Worm (Caenorhabditis elegans) whole organism, L4 larva: ENCODE measurements around the gene H20E11.1.

Experiments
- F37D6.2 ChIP-seq: sonication (generic microtip); optimal IDR thresholded peaks from 2 replicates; lab custom pipeline; 2016; ENCODE audit warnings: mild to moderate bottlenecking, missing genetic modification characterization, missing compliant biosample characterization
- F44E2.7 ChIP-seq: fragments of 200-800 bp; sonication (Bioruptor generic); IDR thresholded peaks from 2 replicates; pipeline ENCODE4 v2.1.2; 2022; ENCODE audit warnings: missing genetic modification characterization, missing compliant biosample characterization
- T20F7.1 ChIP-seq: fragments of 200-800 bp; sonication (Bioruptor generic); optimal IDR thresholded peaks from 2 replicates; lab custom pipeline; 2018; ENCODE audit warnings: mild to moderate bottlenecking, missing genetic modification characterization, missing compliant biosample characterization
- T26A8.4 ChIP-seq: fragments of 200-800 bp; sonication (Bioruptor generic); IDR thresholded peaks from 2 replicates; pipeline ENCODE4 v1.3.6; 2022; ENCODE audit warnings: missing genetic modification characterization, missing compliant biosample characterization
- ZK546.5 ChIP-seq, 2 experiments: sonication (generic microtip); optimal IDR thresholded peaks; 2 replicates each; lab custom pipeline; 2017; ENCODE audit warnings: missing biosample characterization in 2 of 2, missing genetic modification characterization in 2 of 2
- aha-1 ChIP-seq: fragments of 150-350 bp; peaks from one replicate; lab custom pipeline; 2014; ENCODE audit warnings: missing biosample characterization, missing genetic modification characterization
- ama-1 ChIP-seq: fragments of 150-350 bp; optimal IDR thresholded peaks from 2 replicates; lab custom pipeline; 2014; ENCODE audit warnings: inconsistent platforms, mixed read lengths
- arid-1 ChIP-seq: fragments of 200-800 bp; sonication (Bioruptor generic); conservative IDR thresholded peaks from 2 replicates; pipeline ENCODE4 v1.3.6; 2022; ENCODE audit warnings: missing genetic modification reagents, missing genetic modification characterization, missing compliant biosample characterization
- ceh-20 ChIP-seq: fragments of 200-800 bp; sonication (Bioruptor generic); IDR thresholded peaks from 2 replicates; pipeline ENCODE4 v1.3.6; 2022; ENCODE audit warnings: missing genetic modification reagents, missing genetic modification characterization, missing compliant biosample characterization
- ceh-82 ChIP-seq: sonication (generic microtip); optimal IDR thresholded peaks from 2 replicates; lab custom pipeline; 2017; ENCODE audit warnings: missing biosample characterization, missing genetic modification characterization
- ctbp-1 ChIP-seq: fragments of 200-800 bp; sonication (Bioruptor generic); IDR thresholded peaks from 2 replicates; pipeline ENCODE4 v1.3.6; 2022; ENCODE audit warnings: missing genetic modification reagents, missing genetic modification characterization, missing compliant biosample characterization
- daf-16 ChIP-seq, 3 experiments: sonication (generic microtip); optimal IDR thresholded peaks; 2 replicates each; lab custom pipeline; 2016 to 2017; ENCODE audit warnings: missing genetic modification characterization in 3 of 3, missing genetic modification reagents in 3 of 3, mild to moderate bottlenecking in 2 of 3, missing compliant biosample characterization in 2 of 3, missing biosample characterization in 1 of 3, moderate library complexity in 1 of 3
- daf-19 ChIP-seq: fragments of 200-800 bp; sonication (Bioruptor generic); conservative IDR thresholded peaks from 2 replicates; pipeline ENCODE4 v1.3.6; 2022; ENCODE audit warnings: missing genetic modification characterization, missing compliant biosample characterization
- dmd-6 ChIP-seq: fragments of 200-800 bp; sonication (Bioruptor generic); IDR thresholded peaks from 2 replicates; pipeline ENCODE4 v1.3.6; 2022; ENCODE audit warnings: missing genetic modification reagents, missing genetic modification characterization, missing compliant biosample characterization
- dmd-8 ChIP-seq: fragments of 200-800 bp; sonication (Bioruptor generic); IDR thresholded peaks from 2 replicates; pipeline ENCODE4 v1.3.6; 2022; ENCODE audit warnings: missing genetic modification characterization, missing compliant biosample characterization
- dpl-1 ChIP-seq: fragments of 150-350 bp; optimal IDR thresholded peaks from 2 replicates; lab custom pipeline; 2014; ENCODE audit warnings: missing biosample characterization, missing genetic modification reagents, missing genetic modification characterization
- duxl-1 ChIP-seq: sonication (generic microtip); optimal IDR thresholded peaks from 2 replicates; lab custom pipeline; 2016; ENCODE audit warnings: mild to moderate bottlenecking, missing genetic modification characterization, moderate library complexity, missing compliant biosample characterization; ENCODE audit not compliant: poor library complexity
- dve-1 ChIP-seq: sonication (generic microtip); optimal IDR thresholded peaks from 2 replicates; lab custom pipeline; 2017; ENCODE audit warnings: antibody characterized with exemption, mild to moderate bottlenecking, missing genetic modification characterization, missing compliant biosample characterization; ENCODE audit not compliant: insufficient read depth
- fos-1 ChIP-seq: fragments of 150-350 bp; optimal IDR thresholded peaks from 2 replicates; lab custom pipeline; 2014; ENCODE audit warnings: missing biosample characterization, missing genetic modification characterization
- hif-1 ChIP-seq, 2 experiments: sonication (generic microtip); optimal IDR thresholded peaks; 2 replicates each; lab custom pipeline; 2016 to 2017; ENCODE audit warnings: missing compliant biosample characterization in 2 of 2, missing genetic modification characterization in 2 of 2, missing genetic modification reagents in 2 of 2, missing genotype in 2 of 2, mild to moderate bottlenecking in 1 of 2
- hlh-11 ChIP-seq: fragments of 200-800 bp; sonication (Bioruptor generic); optimal IDR thresholded peaks from 2 replicates; lab custom pipeline; 2018; ENCODE audit warnings: mild to moderate bottlenecking, missing genetic modification characterization, missing compliant biosample characterization
- hlh-30 ChIP-seq: sonication (generic microtip); optimal IDR thresholded peaks from 2 replicates; lab custom pipeline; 2017; ENCODE audit warnings: antibody characterized with exemption, mild to moderate bottlenecking, missing genetic modification characterization, missing compliant biosample characterization; ENCODE audit not compliant: insufficient read depth
- hmg-1.1 ChIP-seq: fragments of 200-800 bp; sonication (Bioruptor generic); IDR thresholded peaks from 2 replicates; pipeline ENCODE4 v1.3.6; 2022; ENCODE audit warnings: missing genetic modification reagents, missing genetic modification characterization, missing compliant biosample characterization
- lin-1 ChIP-seq: fragments of 200-800 bp; sonication (Bioruptor generic); IDR thresholded peaks from 2 replicates; pipeline ENCODE4 v1.3.6; 2022; ENCODE audit warnings: missing genetic modification reagents, missing genetic modification characterization, missing compliant biosample characterization
- lin-13 ChIP-seq: fragments of 150-350 bp; optimal IDR thresholded peaks from 2 replicates; lab custom pipeline; 2014; ENCODE audit warnings: missing biosample characterization, missing genetic modification reagents, missing genetic modification characterization
- lin-38 ChIP-seq: fragments of 200-800 bp; sonication (Bioruptor generic); IDR thresholded peaks from 2 replicates; pipeline ENCODE4 v1.3.6; 2022; ENCODE audit warnings: missing genetic modification reagents, missing genetic modification characterization, missing compliant biosample characterization
- lsy-2 ChIP-seq, 2 experiments: fragments of 150-350 bp in 1 of 2; sonication (generic microtip) in 1 of 2; optimal IDR thresholded peaks; 2 replicates each; lab custom pipeline; 2014 to 2017; ENCODE audit warnings: missing biosample characterization in 2 of 2, missing genetic modification characterization in 2 of 2
- mdl-1 ChIP-seq, 2 experiments: fragments of 150-350 bp in 1 of 2; sonication (generic microtip) in 1 of 2; optimal IDR thresholded peaks; 2 replicates each; lab custom pipeline; 2014 to 2017; ENCODE audit warnings: missing biosample characterization in 2 of 2, missing genetic modification characterization in 2 of 2
- mep-1 ChIP-seq: fragments of 150-350 bp; sonication (generic microtip); optimal IDR thresholded peaks from 3 replicates; lab custom pipeline; 2014; ENCODE audit warnings: missing biosample characterization, missing genetic modification characterization
- mes-2 ChIP-seq: sonication (generic microtip); optimal IDR thresholded peaks from 2 replicates; lab custom pipeline; 2016; ENCODE audit warnings: missing genotype, mild to moderate bottlenecking, missing genetic modification characterization, missing compliant biosample characterization; ENCODE audit not compliant: poor library complexity, severe bottlenecking
- mxl-3 ChIP-seq: fragments of 200-800 bp; sonication (Bioruptor generic); optimal IDR thresholded peaks from 2 replicates; lab custom pipeline; 2018; ENCODE audit warnings: mild to moderate bottlenecking, missing genetic modification characterization, missing compliant biosample characterization
- nhr-10 ChIP-seq: fragments of 150-350 bp; optimal IDR thresholded peaks from 2 replicates; lab custom pipeline; 2014; ENCODE audit warnings: missing biosample characterization, missing genetic modification characterization
- nhr-102 ChIP-seq: sonication (generic microtip); optimal IDR thresholded peaks from 2 replicates; lab custom pipeline; 2016; ENCODE audit warnings: mild to moderate bottlenecking, missing genetic modification characterization, moderate library complexity, missing compliant biosample characterization
- nhr-25 ChIP-seq: sonication (generic microtip); optimal IDR thresholded peaks from 2 replicates; lab custom pipeline; 2017; ENCODE audit warnings: missing genetic modification characterization, mild to moderate bottlenecking, missing compliant biosample characterization, antibody characterized with exemption, moderate library complexity, borderline replicate concordance; ENCODE audit not compliant: insufficient read depth
- nhr-28 ChIP-seq: fragments of 150-350 bp; optimal IDR thresholded peaks from 2 replicates; lab custom pipeline; 2014; ENCODE audit warnings: missing biosample characterization, missing genetic modification characterization
- nhr-48 ChIP-seq: sonication (generic microtip); optimal IDR thresholded peaks from 2 replicates; lab custom pipeline; 2016; ENCODE audit warnings: mild to moderate bottlenecking, missing genetic modification characterization, missing compliant biosample characterization
- nhr-6 ChIP-seq: fragments of 150-350 bp; optimal IDR thresholded peaks from 2 replicates; lab custom pipeline; 2014; ENCODE audit warnings: missing biosample characterization, missing genetic modification characterization
- pha-4 ChIP-seq, 2 experiments: fragments of 150-350 bp in 1 of 2; fragments of 200-800 bp in 1 of 2; sonication (Bioruptor generic) in 1 of 2; IDR thresholded peaks in 1 of 2; optimal IDR thresholded peaks in 1 of 2; 2 replicates each; pipeline versions ENCODE4 v1.3.6 to Lab custom; 2014 to 2022; ENCODE audit warnings: missing genetic modification characterization in 2 of 2, missing genetic modification reagents in 2 of 2, missing biosample characterization in 1 of 2, missing compliant biosample characterization in 1 of 2
- pqm-1 ChIP-seq: sonication (generic microtip); optimal IDR thresholded peaks from 2 replicates; lab custom pipeline; 2017; ENCODE audit warnings: missing biosample characterization, missing genetic modification characterization
- rbr-2 ChIP-seq: sonication (generic microtip); optimal IDR thresholded peaks from 2 replicates; lab custom pipeline; 2016; ENCODE audit warnings: missing genotype, missing genetic modification characterization, missing compliant biosample characterization
- set-16 ChIP-seq: fragments of 200-800 bp; sonication (Bioruptor generic); IDR thresholded peaks from 2 replicates; pipeline ENCODE4 v1.3.6; 2022; ENCODE audit warnings: missing genetic modification reagents, missing genetic modification characterization, missing compliant biosample characterization
- skn-1 ChIP-seq: fragments of 150-350 bp; optimal IDR thresholded peaks from 2 replicates; lab custom pipeline; 2014; ENCODE audit warnings: missing biosample characterization, missing genetic modification characterization
- spr-3 ChIP-seq: fragments of 200-800 bp; sonication (Bioruptor generic); optimal IDR thresholded peaks from 2 replicates; lab custom pipeline; 2018; ENCODE audit warnings: mild to moderate bottlenecking, missing genetic modification characterization, missing compliant biosample characterization
- tra-1 ChIP-seq: fragments of 200-800 bp; sonication (Bioruptor generic); IDR thresholded peaks from 2 replicates; pipeline ENCODE4 v1.3.6; 2022; ENCODE audit warnings: missing genetic modification reagents, missing genetic modification characterization, missing compliant biosample characterization
- unc-62 ChIP-seq, 3 experiments: fragments of 150-350 bp in 1 of 3; sonication (generic microtip); optimal IDR thresholded peaks in 2 of 3; peaks in 1 of 3; 1 replicate in 1 of 3; 2 replicates in 2 of 3; lab custom pipeline; 2014 to 2017; ENCODE audit warnings: missing biosample characterization in 3 of 3, missing genetic modification characterization in 3 of 3, missing genetic modification reagents in 3 of 3, missing genotype in 1 of 3
- zip-2 ChIP-seq: fragments of 150-350 bp; optimal IDR thresholded peaks from 2 replicates; lab custom pipeline; 2014; ENCODE audit warnings: missing biosample characterization, missing genetic modification characterization
- ztf-11 ChIP-seq: fragments of 150-350 bp; optimal IDR thresholded peaks from 2 replicates; lab custom pipeline; 2014; ENCODE audit warnings: missing biosample characterization, missing genetic modification characterization
- ztf-7 ChIP-seq: fragments of 150-350 bp; optimal IDR thresholded peaks from 2 replicates; lab custom pipeline; 2014; ENCODE audit warnings: missing biosample characterization, missing genetic modification characterization

Gene H20E11.1

DNA sequence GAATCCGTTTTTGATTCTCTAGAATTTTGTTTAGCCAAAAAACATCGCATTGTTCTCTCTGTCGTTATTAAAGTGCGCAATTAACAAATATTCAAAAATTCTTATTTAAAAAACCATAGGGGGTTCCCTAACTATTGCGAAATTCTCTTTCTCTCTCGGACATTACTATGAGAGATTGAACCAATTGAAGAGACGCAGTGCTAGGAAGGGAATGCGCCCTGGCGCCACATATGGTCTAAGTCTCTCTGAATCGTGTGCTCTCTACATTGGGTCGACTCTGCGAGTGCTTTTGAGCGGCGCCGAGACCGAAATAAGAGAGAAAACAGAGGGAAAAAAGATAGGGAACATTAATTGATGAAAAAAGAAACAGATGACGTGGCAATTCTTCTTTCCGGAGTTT is 44.1 kb upstream of the H20E11.1 start:
- TF ChIP-seq dve-1 (tag; lab: Kevin White, UChicago) (peak; percentile 84), lin-1 (peak; percentile 78; the same call in 1 of the 2 replicates), nhr-25 (peak; percentile 22), ZK546.5 (tag; optimal IDR thresholded peaks at IDR 0.05; lab: Kevin White, UChicago) (no peak), duxl-1 (no peak), F37D6.2 (tag; lab: Kevin White, UChicago) (peak; percentile 38), ztf-7 (tag; lab: Kevin White, UChicago) (peak; percentile 12), mes-2 (tag; lab: Kevin White, UChicago) (peak; percentile 68), nhr-102 (tag; lab: Kevin White, UChicago) (peak; percentile 18), hlh-30 (peak; percentile 73), aha-1 (tag; lab: Kevin White, UChicago) (peak; percentile 98), mep-1 (peak; percentile 85), arid-1 (GFP tag; lab: Robert Waterston, UW) (peak; percentile 49; the same call in 1 of the 2 replicates), ctbp-1 (GFP tag; lab: Robert Waterston, UW) (peak; percentile 47; the same call in 1 of the 2 replicates), T20F7.1 (GFP tag; lab: Kevin White, UChicago) (peak; percentile 40), nhr-10 (tag; lab: Kevin White, UChicago) (no peak), nhr-48 (tag; lab: Kevin White, UChicago) (peak; percentile 49), ztf-11 (no peak), dmd-8 (no peak), unc-62 (GFP tag; optimal IDR thresholded peaks at IDR 0.05 in 1 of 2; lab: Kevin White, UChicago) (no peak), unc-62 (tag; optimal IDR thresholded peaks at IDR 0.05; lab: Kevin White, UChicago) (no peak), ceh-82 (tag; lab: Kevin White, UChicago) (no peak), dmd-6 (GFP tag; lab: Robert Waterston, UW) (peak; percentile 68), skn-1 (tag; lab: Kevin White, UChicago) (no peak), nhr-28 (tag; lab: Kevin White, UChicago) (peak; percentile 52), mxl-3 (peak; percentile 40), rbr-2 (tag; lab: Kevin White, UChicago) (peak; percentile 77), lin-13 (GFP tag; lab: Kevin White, UChicago) (peak; percentile 37), daf-16 (GFP tag; optimal IDR thresholded peaks at IDR 0.05; lab: Kevin White, UChicago) (peak in 1 of 2 experiments; percentile 16), daf-16 (tag; optimal IDR thresholded peaks at IDR 0.05; lab: Kevin White, UChicago) (peak; percentile 66), F44E2.7 (GFP tag; lab: Robert Waterston, UW) (no peak), ama-1 (lab: Kevin White, UChicago) (peak; percentile 34), zip-2 (tag; lab: Kevin White, UChicago) (no peak), lin-38 (GFP tag; lab: Robert Waterston, UW) (peak; percentile 52), dpl-1 (GFP tag; lab: Kevin White, UChicago) (peak; percentile 49), T26A8.4 (peak; percentile 59), daf-19 (GFP tag; lab: Robert Waterston, UW) (no peak), lsy-2 (tag; optimal IDR thresholded peaks at IDR 0.05; lab: Kevin White, UChicago) (peak in 1 of 2 experiments; percentile 76), hlh-11 (tag; lab: Kevin White, UChicago) (peak; percentile 90), ceh-20 (GFP tag; lab: Robert Waterston, UW) (peak; percentile 54; the same call in 1 of the 2 replicates), fos-1 (tag; lab: Kevin White, UChicago) (no peak), hmg-1.1 (GFP tag; lab: Robert Waterston, UW) (peak; percentile 84), mdl-1 (tag; optimal IDR thresholded peaks at IDR 0.05; lab: Kevin White, UChicago) (peak in 1 of 2 experiments; percentile 27), spr-3 (GFP tag; lab: Kevin White, UChicago) (no peak), nhr-6 (tag; lab: Kevin White, UChicago) (peak; percentile 13), hif-1 (tag; optimal IDR thresholded peaks at IDR 0.05; lab: Kevin White, UChicago) (peak in 1 of 2 experiments; percentile 49), tra-1 (GFP tag; lab: Robert Waterston, UW) (peak; percentile 57; the same call in 1 of the 2 replicates), pha-4 (GFP tag; IDR thresholded peaks at IDR 0.05; lab: Robert Waterston, UW) (peak; percentile 64), pha-4 (tag; optimal IDR thresholded peaks at IDR 0.05; lab: Kevin White, UChicago) (peak; percentile 62), set-16 (GFP tag; lab: Robert Waterston, UW) (peak; percentile 48), pqm-1 (peak; percentile 5)
